Fruit fly (Drosophila melanogaster) whole organism, adult: ENCODE measurements around the gene CG13300.

Experiments
- CG12768 ChIP-seq: fragments of 200-800 bp; sonication (Bioruptor generic); optimal IDR thresholded peaks from 2 replicates; lab custom pipeline; 2017; ENCODE audit warnings: missing biosample characterization, missing genetic modification characterization, mild to moderate bottlenecking, moderate library complexity, missing genetic modification reagents
- CG1620 ChIP-seq: fragments of 200-800 bp; sonication (Bioruptor generic); optimal IDR thresholded peaks from 2 replicates; lab custom pipeline; 2016; ENCODE audit warnings: missing biosample characterization, missing genetic modification characterization
- Clk ChIP-seq: fragments of 200-800 bp; sonication (Bioruptor generic); optimal IDR thresholded peaks from 2 replicates; lab custom pipeline; 2017; ENCODE audit warnings: missing biosample characterization, missing genetic modification characterization
- Crg-1 ChIP-seq: fragments of 200-800 bp; sonication (Bioruptor generic); optimal IDR thresholded peaks from 2 replicates; lab custom pipeline; 2016; ENCODE audit warnings: missing biosample characterization, missing genetic modification characterization
- Hr96 ChIP-seq: fragments of 200-800 bp; sonication (Bioruptor generic); optimal IDR thresholded peaks from 2 replicates; lab custom pipeline; 2016; ENCODE audit warnings: missing biosample characterization, missing genetic modification characterization
- bab1 ChIP-seq: fragments of 200-800 bp; sonication (Bioruptor generic); optimal IDR thresholded peaks from 3 replicates; lab custom pipeline; 2019; ENCODE audit warnings: missing biosample characterization, mild to moderate bottlenecking, missing genetic modification characterization, moderate library complexity
- cic ChIP-seq: fragments of 200-800 bp; sonication (Bioruptor generic); optimal IDR thresholded peaks from 2 replicates; lab custom pipeline; 2017; ENCODE audit warnings: missing biosample characterization, mild to moderate bottlenecking, missing genetic modification characterization, moderate library complexity
- cnc ChIP-seq, 2 experiments: fragments of >200 bp; optimal IDR thresholded peaks; 2 replicates each; lab custom pipeline; 2017
- ovo ChIP-seq: fragments of 200-800 bp; sonication (Bioruptor generic); optimal IDR thresholded peaks from 2 replicates; lab custom pipeline; 2016; ENCODE audit warnings: missing biosample characterization, missing genetic modification characterization
- toe ChIP-seq: fragments of 200-800 bp; sonication (Bioruptor generic); optimal IDR thresholded peaks from 2 replicates; lab custom pipeline; 2016; ENCODE audit warnings: missing biosample characterization, missing genetic modification characterization

DNA sequence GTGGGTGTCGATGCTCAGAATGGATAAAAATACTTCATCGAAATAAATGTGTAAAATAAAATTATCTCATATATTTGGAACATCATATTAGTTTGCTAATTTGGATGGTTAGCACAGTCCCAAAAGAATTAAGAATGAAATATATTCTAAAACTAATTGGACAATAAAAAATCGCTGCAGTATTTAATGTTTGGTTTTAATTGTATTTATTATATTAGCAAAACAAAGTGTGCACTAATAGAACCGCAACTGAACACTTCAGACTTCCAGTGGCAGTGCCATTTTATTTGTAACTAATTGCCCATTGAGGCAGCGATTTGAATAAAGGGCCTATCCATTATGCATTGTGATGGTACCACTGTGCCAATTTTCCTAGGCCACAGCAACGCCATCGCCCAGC is 2.8 kb upstream of the CG13300 start:
- TF ChIP-seq Crg-1 (GFP tag; lab: Kevin White, UChicago): no peak
- TF ChIP-seq CG1620 (GFP tag; lab: Kevin White, UChicago): no peak
- TF ChIP-seq Clk: no peak
- no peak for TF ChIP-seq ovo
- no peak for TF ChIP-seq cnc (optimal IDR thresholded peaks at IDR 0.05; lab: Kevin White, UChicago)
- TF ChIP-seq cic (GFP tag; lab: Kevin White, UChicago): no peak
- no peak for TF ChIP-seq bab1
- no peak for TF ChIP-seq Hr96
- no peak for TF ChIP-seq CG12768 (GFP tag; lab: Kevin White, UChicago)
- TF ChIP-seq toe (GFP tag; lab: Kevin White, UChicago): no peak
